Worm (Caenorhabditis elegans) whole organism, late embryonic: ENCODE data around the gene cyp-43A1.

Experiments used
- C38D4.7 ChIP-seq: fragments of 200-800 bp; sonication (Bioruptor generic); optimal IDR thresholded peaks from 2 replicates; lab custom pipeline; 2018; ENCODE audit warnings: mild to moderate bottlenecking, missing genetic modification characterization, moderate library complexity, missing compliant biosample characterization
- F13H6.1 ChIP-seq: sonication (generic microtip); optimal IDR thresholded peaks from 2 replicates; lab custom pipeline; 2016; ENCODE audit warnings: missing genetic modification characterization, missing compliant biosample characterization
- T23F11.4 ChIP-seq: fragments of 200-800 bp; sonication (Bioruptor generic); optimal IDR thresholded peaks from 2 replicates; lab custom pipeline; 2018; ENCODE audit warnings: mild to moderate bottlenecking, missing genetic modification characterization, missing compliant biosample characterization
- Y22D7AL.16 ChIP-seq: sonication (generic microtip); optimal IDR thresholded peaks from 2 replicates; lab custom pipeline; 2016; ENCODE audit warnings: missing genetic modification characterization, missing compliant biosample characterization
- ahr-1 ChIP-seq: sonication (generic microtip); optimal IDR thresholded peaks from 2 replicates; lab custom pipeline; 2016; ENCODE audit warnings: missing genetic modification characterization, missing compliant biosample characterization
- ama-1 ChIP-seq: fragments of 150-350 bp; optimal IDR thresholded peaks from 2 replicates; lab custom pipeline; 2014
- ceh-14 ChIP-seq: sonication (generic microtip); optimal IDR thresholded peaks from 2 replicates; lab custom pipeline; 2016; ENCODE audit warnings: missing genotype, missing genetic modification characterization, missing compliant biosample characterization
- ceh-18 ChIP-seq: sonication (generic microtip); optimal IDR thresholded peaks from 2 replicates; lab custom pipeline; 2016; ENCODE audit warnings: missing genetic modification characterization, missing compliant biosample characterization
- ceh-2 ChIP-seq: sonication (generic microtip); optimal IDR thresholded peaks from 2 replicates; lab custom pipeline; 2016; ENCODE audit warnings: missing genotype, missing genetic modification characterization, missing compliant biosample characterization
- ceh-24 ChIP-seq: sonication (generic microtip); optimal IDR thresholded peaks from 2 replicates; lab custom pipeline; 2016; ENCODE audit warnings: mild to moderate bottlenecking, missing genetic modification characterization, missing compliant biosample characterization
- ceh-30 ChIP-seq: fragments of 150-350 bp; optimal IDR thresholded peaks from 2 replicates; lab custom pipeline; 2014; ENCODE audit warnings: missing biosample characterization, missing genetic modification characterization
- ceh-31 ChIP-seq: sonication (generic microtip); optimal IDR thresholded peaks from 2 replicates; lab custom pipeline; 2016; ENCODE audit warnings: missing genetic modification characterization, missing compliant biosample characterization
- ceh-34 ChIP-seq: sonication (generic microtip); optimal IDR thresholded peaks from 2 replicates; lab custom pipeline; 2016; ENCODE audit warnings: mild to moderate bottlenecking, missing genetic modification characterization, missing compliant biosample characterization
- ceh-48 ChIP-seq: sonication (generic microtip); optimal IDR thresholded peaks from 2 replicates; lab custom pipeline; 2016; ENCODE audit warnings: missing genetic modification characterization, inconsistent platforms, missing compliant biosample characterization
- che-1 ChIP-seq: sonication (generic microtip); optimal IDR thresholded peaks from 2 replicates; lab custom pipeline; 2016; ENCODE audit warnings: mild to moderate bottlenecking, missing genetic modification characterization, missing compliant biosample characterization
- elt-2 ChIP-seq: sonication (generic microtip); optimal IDR thresholded peaks from 2 replicates; lab custom pipeline; 2016; ENCODE audit warnings: missing genetic modification reagents, missing genetic modification characterization, missing compliant biosample characterization
- elt-4 ChIP-seq: sonication (generic microtip); optimal IDR thresholded peaks from 2 replicates; lab custom pipeline; 2016; ENCODE audit warnings: missing genetic modification characterization, missing compliant biosample characterization
- ets-4 ChIP-seq: sonication (generic microtip); optimal IDR thresholded peaks from 2 replicates; lab custom pipeline; 2016; ENCODE audit warnings: missing genetic modification characterization, missing compliant biosample characterization
- eyg-1 ChIP-seq: sonication (generic microtip); optimal IDR thresholded peaks from 2 replicates; lab custom pipeline; 2016; ENCODE audit warnings: missing genotype, missing genetic modification characterization, missing compliant biosample characterization
- fax-1 ChIP-seq: sonication (generic microtip); optimal IDR thresholded peaks from 2 replicates; lab custom pipeline; 2016; ENCODE audit warnings: missing genotype, missing genetic modification characterization, missing compliant biosample characterization
- fkh-6 ChIP-seq: sonication (generic microtip); optimal IDR thresholded peaks from 2 replicates; lab custom pipeline; 2016; ENCODE audit warnings: missing genetic modification characterization, missing compliant biosample characterization
- gmeb-2 ChIP-seq: sonication (generic microtip); optimal IDR thresholded peaks from 2 replicates; lab custom pipeline; 2016; ENCODE audit warnings: missing genetic modification characterization, inconsistent platforms, missing compliant biosample characterization
- hlh-30 ChIP-seq: sonication (generic microtip); optimal IDR thresholded peaks from 2 replicates; lab custom pipeline; 2017; ENCODE audit warnings: antibody characterized with exemption, missing genetic modification characterization, missing compliant biosample characterization; ENCODE audit not compliant: insufficient read depth
- hlh-6 ChIP-seq: sonication (generic microtip); optimal IDR thresholded peaks from 2 replicates; lab custom pipeline; 2016; ENCODE audit warnings: missing genotype, missing genetic modification characterization, missing compliant biosample characterization
- nfya-1 ChIP-seq: sonication (generic microtip); optimal IDR thresholded peaks from 2 replicates; lab custom pipeline; 2017; ENCODE audit warnings: missing genetic modification characterization, mild to moderate bottlenecking, missing compliant biosample characterization, antibody characterized with exemption, moderate library complexity
- nhr-11 ChIP-seq: fragments of 150-350 bp; optimal IDR thresholded peaks from 2 replicates; lab custom pipeline; 2014; ENCODE audit warnings: missing biosample characterization, missing genetic modification characterization
- nhr-232 ChIP-seq: sonication (generic microtip); optimal IDR thresholded peaks from 2 replicates; lab custom pipeline; 2016; ENCODE audit warnings: missing genetic modification characterization, missing compliant biosample characterization
- npax-4 ChIP-seq: sonication (generic microtip); optimal IDR thresholded peaks from 2 replicates; lab custom pipeline; 2016; ENCODE audit warnings: missing genetic modification characterization, missing compliant biosample characterization
- pha-2 ChIP-seq: sonication (generic microtip); optimal IDR thresholded peaks from 2 replicates; lab custom pipeline; 2017; ENCODE audit warnings: mild to moderate bottlenecking, missing genetic modification characterization, missing compliant biosample characterization
- pha-4 ChIP-seq: fragments of 150-350 bp; optimal IDR thresholded peaks from 2 replicates; lab custom pipeline; 2018; ENCODE audit warnings: missing biosample characterization, missing genetic modification reagents, missing genetic modification characterization
- pqm-1 ChIP-seq: sonication (generic microtip); optimal IDR thresholded peaks from 2 replicates; lab custom pipeline; 2016; ENCODE audit warnings: missing genetic modification characterization, missing compliant biosample characterization
- pros-1 ChIP-seq: fragments of 150-350 bp; optimal IDR thresholded peaks from 2 replicates; lab custom pipeline; 2014; ENCODE audit warnings: missing biosample characterization, missing genetic modification reagents, missing genetic modification characterization
- ref-2 ChIP-seq: sonication (generic microtip); optimal IDR thresholded peaks from 2 replicates; lab custom pipeline; 2016; ENCODE audit warnings: missing genetic modification characterization, missing compliant biosample characterization
- rnt-1 ChIP-seq: sonication (generic microtip); optimal IDR thresholded peaks from 2 replicates; lab custom pipeline; 2016; ENCODE audit warnings: missing genetic modification characterization, missing compliant biosample characterization
- sox-2 ChIP-seq: fragments of 200-800 bp; sonication (Bioruptor generic); IDR thresholded peaks from 2 replicates; pipeline ENCODE4 v1.3.6; 2022; ENCODE audit warnings: missing genetic modification reagents, missing genetic modification characterization, missing compliant biosample characterization
- sox-4 ChIP-seq: sonication (generic microtip); optimal IDR thresholded peaks from 2 replicates; lab custom pipeline; 2017; ENCODE audit warnings: mild to moderate bottlenecking, missing genetic modification characterization, inconsistent platforms, missing compliant biosample characterization
- tbx-2 ChIP-seq: sonication (generic microtip); optimal IDR thresholded peaks from 2 replicates; lab custom pipeline; 2016; ENCODE audit warnings: missing genetic modification characterization, missing compliant biosample characterization
- unc-42 ChIP-seq: sonication (generic microtip); optimal IDR thresholded peaks from 2 replicates; lab custom pipeline; 2016; ENCODE audit warnings: missing genotype, missing genetic modification characterization, missing compliant biosample characterization
- unc-55 ChIP-seq: sonication (generic microtip); optimal IDR thresholded peaks from 2 replicates; lab custom pipeline; 2017; ENCODE audit warnings: missing biosample characterization, missing genetic modification reagents, missing genetic modification characterization
- unc-86 ChIP-seq: sonication (generic microtip); optimal IDR thresholded peaks from 2 replicates; lab custom pipeline; 2016; ENCODE audit warnings: missing genetic modification characterization, missing compliant biosample characterization
- zip-5 ChIP-seq: sonication (generic microtip); optimal IDR thresholded peaks from 2 replicates; lab custom pipeline; 2016; ENCODE audit warnings: missing genetic modification characterization, missing compliant biosample characterization
- ztf-16 ChIP-seq: sonication (generic microtip); optimal IDR thresholded peaks from 2 replicates; lab custom pipeline; 2017; ENCODE audit warnings: missing genetic modification characterization, missing compliant biosample characterization

The cyp-43A1 gene

ce11 chrX:5695416-5695815 lies 18.9 kb upstream of the cyp-43A1 start:
- peak; percentile 7 for TF ChIP-seq elt-2 (tag; lab: Kevin White, UChicago)
- no peak for TF ChIP-seq pha-4 (tag; lab: Kevin White, UChicago)

- TF ChIP-seq elt-2 (tag; lab: Kevin White, UChicago) (peak; percentile 87), ama-1 (lab: Kevin White, UChicago) (no peak), tbx-2 (tag; lab: Kevin White, UChicago) (peak; percentile 4), ceh-48 (tag; lab: Kevin White, UChicago) (no peak), unc-55 (GFP tag; lab: Kevin White, UChicago) (no peak), ceh-18 (tag; lab: Kevin White, UChicago) (no peak)
These were observed 18.1 kb upstream of the cyp-43A1 start for ce11 chrX:5696197-5696596.

- TF ChIP-seq gmeb-2 (tag; lab: Kevin White, UChicago) (no peak), hlh-6 (tag; lab: Kevin White, UChicago) (no peak)
These were observed 17.1 kb upstream of the cyp-43A1 start, which contains the start of gene W01C8.5 for ce11 chrX:5697208-5697607. Gene W01C8.5 (minus strand): TSS chrX:5697308.

ce11 chrX:5698419-5698818 lies 15.9 kb upstream of the cyp-43A1 start:
- TF ChIP-seq rnt-1 (tag; lab: Kevin White, UChicago) (no peak), elt-2 (tag; lab: Kevin White, UChicago) (no peak), eyg-1 (tag; lab: Kevin White, UChicago) (no peak), nhr-232 (tag; lab: Kevin White, UChicago) (no peak), zip-5 (tag; lab: Kevin White, UChicago) (no peak), ceh-34 (peak; percentile 51), ref-2 (tag; lab: Kevin White, UChicago) (peak; percentile 35), ceh-48 (tag; lab: Kevin White, UChicago) (no peak), Y22D7AL.16 (no peak)

ce11 chrX:5699555-5699954 lies 14.8 kb upstream of the cyp-43A1 start:
- no peak for TF ChIP-seq zip-5 (tag; lab: Kevin White, UChicago)
- peak; percentile 7 for TF ChIP-seq unc-42 (tag; lab: Kevin White, UChicago)

ce11 chrX:5707809-5708208 lies 6.5 kb upstream of the cyp-43A1 start:
- TF ChIP-seq ztf-16 (tag; lab: Kevin White, UChicago) (peak; percentile 89), ceh-31 (tag; lab: Kevin White, UChicago) (peak; percentile 76), ceh-48 (tag; lab: Kevin White, UChicago) (peak; percentile 71), eyg-1 (tag; lab: Kevin White, UChicago) (peak; percentile 93), npax-4 (tag; lab: Kevin White, UChicago) (peak; percentile 80), pha-4 (tag; lab: Kevin White, UChicago) (no peak), ceh-18 (tag; lab: Kevin White, UChicago) (peak; percentile 63), ceh-24 (tag; lab: Kevin White, UChicago) (peak; percentile 50), unc-55 (GFP tag; lab: Kevin White, UChicago) (no peak), fkh-6 (tag; lab: Kevin White, UChicago) (peak; percentile 89), pros-1 (tag; lab: Kevin White, UChicago) (no peak), elt-4 (tag; lab: Kevin White, UChicago) (peak; percentile 16), fax-1 (tag; lab: Kevin White, UChicago) (peak; percentile 78), C38D4.7 (GFP tag; lab: Kevin White, UChicago) (peak; percentile 84), ahr-1 (peak; percentile 65), pha-2 (tag; lab: Kevin White, UChicago) (peak; percentile 91), hlh-30 (tag; lab: Kevin White, UChicago) (peak; percentile 57), hlh-6 (tag; lab: Kevin White, UChicago) (peak; percentile 93), nhr-11 (tag; lab: Kevin White, UChicago) (no peak), sox-4 (peak; percentile 93), unc-86 (tag; lab: Kevin White, UChicago) (peak; percentile 85), ceh-30 (tag; lab: Kevin White, UChicago) (peak; percentile 49), F13H6.1 (peak; percentile 48), ets-4 (peak; percentile 33), sox-2 (GFP tag; lab: Robert Waterston, UW) (peak; percentile 91), nfya-1 (tag; lab: Kevin White, UChicago) (peak; percentile 46), che-1 (tag; lab: Kevin White, UChicago) (peak; percentile 89), T23F11.4 (GFP tag; lab: Kevin White, UChicago) (peak; percentile 78), ceh-2 (tag; lab: Kevin White, UChicago) (peak; percentile 76), pqm-1 (tag; lab: Kevin White, UChicago) (peak; percentile 27), unc-42 (tag; lab: Kevin White, UChicago) (peak; percentile 67), ceh-14 (peak; percentile 76)
